Worm (Caenorhabditis elegans) whole organism, L3 larva: ENCODE results near the gene R02F11.3.

ENCODE experiments used
- R02D3.7 ChIP-seq: fragments of 150-350 bp; optimal IDR thresholded peaks from 2 replicates; lab custom pipeline; 2014; ENCODE audit warnings: missing biosample characterization, missing genetic modification characterization
- ZK546.5 ChIP-seq: sonication (generic microtip); optimal IDR thresholded peaks from 2 replicates; lab custom pipeline; 2017; ENCODE audit warnings: missing biosample characterization, missing genetic modification characterization
- aly-2 ChIP-seq: fragments of 150-350 bp; optimal IDR thresholded peaks from 2 replicates; lab custom pipeline; 2014; ENCODE audit warnings: missing biosample characterization, missing genetic modification characterization
- ama-1 ChIP-seq: fragments of 150-350 bp; optimal IDR thresholded peaks from 2 replicates; lab custom pipeline; 2018
- ceh-16 ChIP-seq: sonication (generic microtip); optimal IDR thresholded peaks from 2 replicates; lab custom pipeline; 2017; ENCODE audit warnings: missing biosample characterization, missing genetic modification characterization
- ceh-28 ChIP-seq: fragments of 150-350 bp; optimal IDR thresholded peaks from 2 replicates; lab custom pipeline; 2014; ENCODE audit warnings: missing biosample characterization, missing genetic modification reagents, missing genetic modification characterization
- ceh-82 ChIP-seq: fragments of 150-350 bp; optimal IDR thresholded peaks from 2 replicates; lab custom pipeline; 2014; ENCODE audit warnings: missing biosample characterization, missing genetic modification characterization
- ceh-9 ChIP-seq: sonication (generic microtip); optimal IDR thresholded peaks from 2 replicates; lab custom pipeline; 2018; ENCODE audit warnings: missing biosample characterization, missing genetic modification characterization
- daf-12 ChIP-seq: fragments of 150-350 bp; optimal IDR thresholded peaks from 2 replicates; lab custom pipeline; 2014; ENCODE audit warnings: missing biosample characterization, missing genetic modification reagents, missing genetic modification characterization
- egl-27 ChIP-seq: sonication (generic microtip); optimal IDR thresholded peaks from 4 replicates; lab custom pipeline; 2017; ENCODE audit warnings: missing biosample characterization, missing genetic modification reagents, missing genetic modification characterization
- egl-5 ChIP-seq: fragments of 150-350 bp; optimal IDR thresholded peaks from 2 replicates; lab custom pipeline; 2017; ENCODE audit warnings: missing biosample characterization, missing genetic modification reagents, missing genetic modification characterization, inconsistent platforms
- elt-1 ChIP-seq: fragments of 150-350 bp; optimal IDR thresholded peaks from 2 replicates; lab custom pipeline; 2014; ENCODE audit warnings: missing biosample characterization, missing genetic modification characterization
- elt-2 ChIP-seq: sonication (generic microtip); optimal IDR thresholded peaks from 2 replicates; lab custom pipeline; 2016; ENCODE audit warnings: missing genetic modification reagents, mild to moderate bottlenecking, missing genetic modification characterization, missing compliant biosample characterization
- elt-3 ChIP-seq, 3 experiments: fragments of 150-350 bp in 1 of 3; sonication (generic microtip) in 2 of 3; optimal IDR thresholded peaks; 2 replicates in 2 of 3; 4 replicates in 1 of 3; lab custom pipeline; 2014 to 2017; ENCODE audit warnings: missing biosample characterization in 3 of 3, missing genetic modification characterization in 3 of 3
- eor-1 ChIP-seq, 2 experiments: fragments of 150-350 bp; optimal IDR thresholded peaks; 2 replicates each; lab custom pipeline; 2014 to 2018; ENCODE audit warnings: missing biosample characterization in 2 of 2, missing genetic modification characterization in 2 of 2
- fkh-10 ChIP-seq: sonication (generic microtip); optimal IDR thresholded peaks from 2 replicates; lab custom pipeline; 2017; ENCODE audit warnings: missing biosample characterization, missing genetic modification reagents, missing genetic modification characterization
- fkh-2 ChIP-seq: fragments of 150-350 bp; optimal IDR thresholded peaks from 2 replicates; lab custom pipeline; 2014; ENCODE audit warnings: missing biosample characterization, missing genetic modification reagents, missing genetic modification characterization
- fos-1 ChIP-seq: fragments of 150-350 bp; optimal IDR thresholded peaks from 2 replicates; lab custom pipeline; 2014; ENCODE audit warnings: missing biosample characterization, missing genetic modification characterization
- hmg-11 ChIP-seq: sonication (generic microtip); optimal IDR thresholded peaks from 2 replicates; lab custom pipeline; 2016; ENCODE audit warnings: missing genetic modification characterization, missing compliant biosample characterization
- jun-1 ChIP-seq: fragments of 150-350 bp; optimal IDR thresholded peaks from 2 replicates; lab custom pipeline; 2014; ENCODE audit warnings: missing biosample characterization, missing genetic modification reagents, missing genetic modification characterization
- lin-15B ChIP-seq: fragments of 150-350 bp; optimal IDR thresholded peaks from 2 replicates; lab custom pipeline; 2014; ENCODE audit warnings: missing biosample characterization, missing genetic modification characterization
- lin-39 ChIP-seq: fragments of 150-350 bp; optimal IDR thresholded peaks from 2 replicates; lab custom pipeline; 2018; ENCODE audit warnings: missing biosample characterization, missing genetic modification reagents, missing genetic modification characterization
- lsy-12 ChIP-seq: sonication (generic microtip); optimal IDR thresholded peaks from 2 replicates; lab custom pipeline; 2016; ENCODE audit warnings: mild to moderate bottlenecking, missing genetic modification characterization, missing compliant biosample characterization
- mdl-1 ChIP-seq: fragments of 150-350 bp; optimal IDR thresholded peaks from 2 replicates; lab custom pipeline; 2014; ENCODE audit warnings: missing biosample characterization, missing genetic modification characterization
- mml-1 ChIP-seq: fragments of 150-350 bp; sonication (generic microtip); optimal IDR thresholded peaks from 3 replicates; lab custom pipeline; 2014; ENCODE audit warnings: missing biosample characterization, missing genetic modification characterization
- nfya-1 ChIP-seq: sonication (generic microtip); optimal IDR thresholded peaks from 2 replicates; lab custom pipeline; 2017; ENCODE audit warnings: missing genetic modification characterization, mild to moderate bottlenecking, missing compliant biosample characterization, antibody characterized with exemption, moderate library complexity; ENCODE audit not compliant: insufficient read depth
- nhr-11 ChIP-seq: fragments of 150-350 bp; optimal IDR thresholded peaks from 2 replicates; lab custom pipeline; 2014; ENCODE audit warnings: missing biosample characterization, missing genetic modification characterization
- nhr-12 ChIP-seq: fragments of 150-350 bp; optimal IDR thresholded peaks from 2 replicates; lab custom pipeline; 2014; ENCODE audit warnings: missing biosample characterization, missing genetic modification characterization
- nhr-23 ChIP-seq: fragments of 150-350 bp; optimal IDR thresholded peaks from 2 replicates; lab custom pipeline; 2014; ENCODE audit warnings: missing biosample characterization, missing genetic modification reagents, missing genetic modification characterization
- nhr-237 ChIP-seq: fragments of 150-350 bp; optimal IDR thresholded peaks from 2 replicates; lab custom pipeline; 2014; ENCODE audit warnings: missing biosample characterization, missing genetic modification characterization
- nhr-25 ChIP-seq: sonication (generic microtip); optimal IDR thresholded peaks from 2 replicates; lab custom pipeline; 2017; ENCODE audit warnings: missing biosample characterization, missing genetic modification characterization
- nhr-28 ChIP-seq: fragments of 150-350 bp; optimal IDR thresholded peaks from 2 replicates; lab custom pipeline; 2014; ENCODE audit warnings: missing biosample characterization, missing genetic modification characterization
- nhr-43 ChIP-seq: sonication (generic microtip); optimal IDR thresholded peaks from 2 replicates; lab custom pipeline; 2016; ENCODE audit warnings: mild to moderate bottlenecking, missing genetic modification characterization, missing compliant biosample characterization; ENCODE audit not compliant: poor library complexity, severe bottlenecking
- nhr-67 ChIP-seq: fragments of 150-350 bp; optimal IDR thresholded peaks from 2 replicates; lab custom pipeline; 2014; ENCODE audit warnings: missing biosample characterization, missing genetic modification characterization
- nhr-76 ChIP-seq: fragments of 150-350 bp; sonication (generic microtip); optimal IDR thresholded peaks from 5 replicates; lab custom pipeline; 2014; ENCODE audit warnings: missing biosample characterization, missing genetic modification characterization
- nhr-77 ChIP-seq: fragments of 150-350 bp; optimal IDR thresholded peaks from 2 replicates; lab custom pipeline; 2014; ENCODE audit warnings: missing biosample characterization, missing genetic modification characterization
- pha-4 ChIP-seq: fragments of 150-350 bp; optimal IDR thresholded peaks from 2 replicates; lab custom pipeline; 2014; ENCODE audit warnings: missing biosample characterization, missing genetic modification reagents, missing genetic modification characterization
- pqm-1 ChIP-seq: fragments of 150-350 bp; optimal IDR thresholded peaks from 2 replicates; lab custom pipeline; 2017; ENCODE audit warnings: missing biosample characterization, missing genetic modification characterization, inconsistent platforms
- sea-2 ChIP-seq: fragments of 150-350 bp; sonication (generic microtip); optimal IDR thresholded peaks from 4 replicates; lab custom pipeline; 2014; ENCODE audit warnings: missing biosample characterization, missing genetic modification reagents, missing genetic modification characterization
- skn-1 ChIP-seq: fragments of 150-350 bp; optimal IDR thresholded peaks from 2 replicates; lab custom pipeline; 2014; ENCODE audit warnings: missing biosample characterization, missing genetic modification characterization
- snpc-4 ChIP-seq: fragments of 150-350 bp; optimal IDR thresholded peaks from 2 replicates; lab custom pipeline; 2014; ENCODE audit warnings: missing biosample characterization, missing genetic modification characterization
- tbx-2 ChIP-seq: sonication (generic microtip); optimal IDR thresholded peaks from 2 replicates; lab custom pipeline; 2016; ENCODE audit warnings: mild to moderate bottlenecking, missing genetic modification characterization, missing compliant biosample characterization
- unc-39 ChIP-seq: sonication (generic microtip); optimal IDR thresholded peaks from 4 replicates; lab custom pipeline; 2017; ENCODE audit warnings: missing biosample characterization, missing genetic modification characterization
- unc-62 ChIP-seq: fragments of 150-350 bp; sonication (generic microtip); optimal IDR thresholded peaks from 4 replicates; lab custom pipeline; 2014; ENCODE audit warnings: missing biosample characterization, missing genetic modification reagents, missing genetic modification characterization
- zag-1 ChIP-seq: fragments of 150-350 bp; optimal IDR thresholded peaks from 2 replicates; lab custom pipeline; 2014; ENCODE audit warnings: missing biosample characterization, missing genetic modification characterization
- ztf-11 ChIP-seq: fragments of 150-350 bp; optimal IDR thresholded peaks from 2 replicates; lab custom pipeline; 2014; ENCODE audit warnings: missing biosample characterization, missing genetic modification characterization
- ztf-4 ChIP-seq: fragments of 150-350 bp; optimal IDR thresholded peaks from 2 replicates; lab custom pipeline; 2014; ENCODE audit warnings: missing biosample characterization, missing genetic modification characterization

R02F11.3 gene

DNA sequence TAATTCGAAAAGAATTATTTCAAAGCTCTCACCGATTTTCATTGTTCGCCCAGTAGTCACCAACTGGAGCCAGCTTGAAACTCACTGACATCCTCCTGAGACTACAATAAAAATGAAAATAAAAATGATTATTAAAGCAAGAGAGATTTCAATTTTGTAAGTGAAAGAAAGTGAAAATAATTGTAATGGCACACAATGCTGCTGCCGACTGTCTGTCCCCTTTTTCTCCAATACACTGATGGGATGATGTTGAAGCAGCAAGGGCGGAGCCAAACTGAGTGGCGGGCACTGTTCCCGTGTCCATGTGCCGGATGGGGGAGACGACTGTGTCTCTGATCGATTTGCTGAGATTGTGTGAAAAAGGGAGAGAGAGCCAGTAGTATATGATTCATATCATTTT is 28.5 kb upstream of the R02F11.3 start, which contains the start of gene C37H5.14:
Gene C37H5.14 (minus strand): TSS at position 101 of the 400 bp plus-strand sequence.
- TF ChIP-seq daf-12 (tag; lab: Kevin White, UChicago) = no peak

DNA sequence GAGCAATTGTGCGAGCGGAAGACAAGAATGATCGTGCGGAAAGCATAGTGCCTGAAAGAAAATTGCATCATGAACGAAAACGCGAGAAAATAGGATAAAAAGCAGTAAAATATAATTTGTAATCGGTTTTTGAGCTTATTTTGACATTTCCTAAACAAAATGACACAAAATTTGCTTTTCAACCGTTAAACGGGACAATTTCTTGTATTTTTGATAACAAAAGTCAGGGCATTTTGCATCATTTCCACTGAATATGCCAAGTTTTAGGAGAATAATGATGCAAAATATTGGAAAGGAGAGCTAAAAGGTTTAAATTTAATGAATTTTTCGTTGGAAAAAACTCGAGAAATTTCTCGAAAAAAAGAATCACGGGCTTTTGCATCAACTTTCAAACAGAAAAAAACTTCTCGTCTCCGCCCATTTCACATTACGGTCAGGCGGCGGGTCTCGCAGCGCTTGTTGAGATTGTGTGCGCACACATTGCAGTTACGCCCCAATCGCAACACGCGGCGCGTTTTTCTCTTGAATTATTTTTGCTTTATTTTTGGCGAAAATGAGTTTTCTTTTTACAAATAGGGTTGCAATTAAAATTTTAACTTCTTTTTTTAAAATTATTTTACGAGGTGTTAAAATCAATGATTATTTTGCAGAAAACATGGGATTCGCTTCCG is 21.1 kb upstream of the R02F11.3 start, which contains the start of the genes hsp-6 and C37H5.5:
Gene hsp-6 (minus strand): TSS at position 51 of the 671 bp plus-strand sequence.
Gene C37H5.5 (plus strand): TSS at position 651 of the 671 bp plus-strand sequence.
- TF ChIP-seq ztf-11 (tag; lab: Kevin White, UChicago) (no peak), lin-15B (tag; lab: Kevin White, UChicago) (peak; percentile 91), ceh-16 (tag; lab: Kevin White, UChicago) (no peak), elt-3 (tag; optimal IDR thresholded peaks at IDR 0.05; lab: Kevin White, UChicago) (no peak), nhr-237 (tag; lab: Kevin White, UChicago) (no peak), pqm-1 (peak; percentile 59), lin-39 (tag; lab: Kevin White, UChicago) (peak; percentile 92), fkh-10 (GFP tag; lab: Kevin White, UChicago) (peak; percentile 43), aly-2 (no peak), daf-12 (tag; lab: Kevin White, UChicago) (no peak), skn-1 (tag; lab: Kevin White, UChicago) (peak; percentile 67), unc-39 (tag; lab: Kevin White, UChicago) (no peak), jun-1 (tag; lab: Kevin White, UChicago) (peak; percentile 32), mdl-1 (no peak), ZK546.5 (no peak), lsy-12 (peak; percentile 50), tbx-2 (tag; lab: Kevin White, UChicago) (peak; percentile 18), ztf-4 (no peak), egl-27 (tag; lab: Kevin White, UChicago) (no peak), nhr-67 (tag; lab: Kevin White, UChicago) (no peak), nhr-28 (tag; lab: Kevin White, UChicago) (no peak), fkh-2 (tag; lab: Kevin White, UChicago) (no peak), nhr-23 (tag; lab: Kevin White, UChicago) (peak; percentile 80), nhr-11 (no peak), R02D3.7 (tag; lab: Kevin White, UChicago) (peak; percentile 50), eor-1 (tag; optimal IDR thresholded peaks at IDR 0.05; lab: Kevin White, UChicago) (no peak), nhr-12 (no peak), egl-5 (tag; lab: Kevin White, UChicago) (peak; percentile 28), ceh-82 (tag; lab: Kevin White, UChicago) (no peak), unc-62 (GFP tag; lab: Kevin White, UChicago) (no peak), ceh-9 (tag; lab: Kevin White, UChicago) (no peak), nhr-77 (no peak), nhr-25 (tag; lab: Kevin White, UChicago) (peak; percentile 79), nfya-1 (tag; lab: Kevin White, UChicago) (peak; percentile 96), fos-1 (tag; lab: Kevin White, UChicago) (no peak), zag-1 (tag; lab: Kevin White, UChicago) (no peak), mml-1 (tag; lab: Kevin White, UChicago) (no peak), sea-2 (no peak), nhr-43 (tag; lab: Kevin White, UChicago) (no peak), hmg-11 (tag; lab: Kevin White, UChicago) (peak; percentile 58), elt-1 (tag; lab: Kevin White, UChicago) (no peak), ceh-28 (tag; lab: Kevin White, UChicago) (peak; percentile 47), nhr-76 (tag; lab: Kevin White, UChicago) (no peak), snpc-4 (tag; lab: Kevin White, UChicago) (peak; percentile 74), elt-2 (tag; lab: Kevin White, UChicago) (peak; percentile 60), pha-4 (tag; lab: Kevin White, UChicago) (peak; percentile 90), ama-1 (no peak)
